Fruit fly (Drosophila melanogaster): Measurements from ENCODE around the gene CG7518.
A peak's percentile ranks its signal among the peaks of the same experiment; 100 is the strongest.

CG7518 gene

DNA sequence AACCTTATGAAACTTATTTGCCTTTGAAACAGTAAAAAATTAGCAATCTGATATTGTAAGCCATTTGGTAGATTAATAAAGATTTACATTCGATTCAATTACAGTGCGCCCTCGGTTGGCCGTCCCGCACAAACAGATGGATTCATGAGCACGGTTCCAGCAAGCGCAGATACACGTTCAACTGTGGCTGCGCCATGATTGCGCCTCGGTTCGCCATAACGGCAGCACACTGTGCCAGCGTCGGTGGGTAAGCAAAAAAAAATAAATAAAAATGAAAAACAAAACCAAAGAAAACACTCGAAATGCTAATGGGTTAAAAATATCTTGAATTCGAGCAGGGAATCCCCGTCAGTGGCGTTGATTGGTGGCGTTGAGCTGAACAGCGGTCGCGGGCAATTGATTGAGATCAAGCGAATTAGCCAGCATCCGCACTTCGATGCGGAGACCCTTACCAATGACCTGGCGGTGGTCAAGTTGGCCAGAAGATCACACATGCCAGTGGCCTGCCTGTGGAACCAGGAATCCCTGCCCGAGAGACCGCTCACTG lies 41.2 kb downstream of the CG7518 start:
- TF ChIP-seq Sox102F (GFP tag; optimal IDR thresholded peaks at IDR 0.05) (peak; percentile 8), fd85E (GFP tag; optimal IDR thresholded peaks at IDR 0.05) (no peak), CG6808 (GFP tag; optimal IDR thresholded peaks at IDR 0.05) (peak; percentile 16), pdm3 (GFP tag; optimal IDR thresholded peaks at IDR 0.05) (peak; percentile 12), CG6854 (GFP tag; optimal IDR thresholded peaks at IDR 0.05) (no peak), spab (GFP tag; optimal IDR thresholded peaks at IDR 0.05) (peak; percentile 9), CG8319 (GFP tag; optimal IDR thresholded peaks at IDR 0.05) (no peak), CG31627 (GFP tag; optimal IDR thresholded peaks at IDR 0.05) (peak; percentile 43), CG6276 (GFP tag; optimal IDR thresholded peaks at IDR 0.05) (no peak), fd59A (GFP tag; optimal IDR thresholded peaks at IDR 0.05) (no peak), CG10631 (GFP tag; optimal IDR thresholded peaks at IDR 0.05) (no peak), Ets21C (GFP tag; optimal IDR thresholded peaks at IDR 0.05) (no peak), achi (GFP tag; optimal IDR thresholded peaks at IDR 0.05) (peak; percentile 17), Gug (GFP tag; IDR thresholded peaks at IDR 0.05) (no peak), CG3919 (GFP tag; optimal IDR thresholded peaks at IDR 0.05) (no peak), eg (GFP tag; IDR thresholded peaks at IDR 0.05) (peak; percentile 57; the same call in 2 of the 3 replicates), salr (GFP tag; optimal IDR thresholded peaks at IDR 0.05) (no peak), CG16779 (tag; optimal IDR thresholded peaks at IDR 0.05) (no peak), CG34406 (GFP tag; optimal IDR thresholded peaks at IDR 0.05) (peak; percentile 36), fkh (GFP tag; optimal IDR thresholded peaks at IDR 0.05) (no peak), CG6163 (GFP tag; IDR thresholded peaks at IDR 0.05) (peak; percentile 54; the same call in 2 of the 3 replicates), ss (GFP tag; optimal IDR thresholded peaks at IDR 0.05) (no peak), svp (GFP tag) (peak; percentile 64), CG8632 (GFP tag; optimal IDR thresholded peaks at IDR 0.05) (peak; percentile 27), CG9139 (GFP tag; optimal IDR thresholded peaks at IDR 0.05) (no peak), Ets96B (tag; optimal IDR thresholded peaks at IDR 0.05) (no peak), topi (GFP tag; optimal IDR thresholded peaks at IDR 0.05) (peak; percentile 30), CG15336 (GFP tag; IDR thresholded peaks at IDR 0.05) (no peak), dac (GFP tag; optimal IDR thresholded peaks at IDR 0.05) (no peak), CG10669 (GFP tag; optimal IDR thresholded peaks at IDR 0.05) (no peak), CG4318 (GFP tag; optimal IDR thresholded peaks at IDR 0.05) (no peak), OdsH (GFP tag; optimal IDR thresholded peaks at IDR 0.05) (no peak), Hr39 (GFP tag; optimal IDR thresholded peaks at IDR 0.05) (peak; percentile 51), CG1621 (tag; optimal IDR thresholded peaks at IDR 0.05) (no peak), acj6 (GFP tag; optimal IDR thresholded peaks at IDR 0.05) (no peak), CG3032 (tag; optimal IDR thresholded peaks at IDR 0.05) (no peak), Blimp-1 (GFP tag; optimal IDR thresholded peaks at IDR 0.05) (no peak), Hr4 (GFP tag; optimal IDR thresholded peaks at IDR 0.05) (no peak), Smox (GFP tag; optimal IDR thresholded peaks at IDR 0.05) (peak; percentile 22), CG8119 (GFP tag; IDR thresholded peaks at IDR 0.05) (0 out of 3 replicates have a peak, but pooled peaks have one; percentile 32), Eip93F (GFP tag; optimal IDR thresholded peaks at IDR 0.05) (no peak), CG7368 (GFP tag; optimal IDR thresholded peaks at IDR 0.05) (no peak), Eip78C (GFP tag) (peak; percentile 57), CG11762 (GFP tag; optimal IDR thresholded peaks at IDR 0.05; ENCODE audit: insufficient read depth) (no peak), CG11902 (GFP tag; optimal IDR thresholded peaks at IDR 0.05) (no peak), Hr38 (GFP tag; optimal IDR thresholded peaks at IDR 0.05) (no peak), Sox14 (GFP tag; optimal IDR thresholded peaks at IDR 0.05) (peak; percentile 24), cyc (GFP tag; optimal IDR thresholded peaks at IDR 0.05) (peak; percentile 17), CG11294 (GFP tag; IDR thresholded peaks at IDR 0.05) (no peak), Sox15 (GFP tag; optimal IDR thresholded peaks at IDR 0.05) (no peak), vri (GFP tag; optimal IDR thresholded peaks at IDR 0.05) (no peak), lz (GFP tag; optimal IDR thresholded peaks at IDR 0.05) (peak; percentile 24)
